Fruit fly (Drosophila melanogaster) whole organism: ENCODE results near the gene rost.

Experiments used
- CG8478 ChIP-seq: fragments of >200 bp; optimal IDR thresholded peaks from 2 replicates; lab custom pipeline; 2018; ENCODE audit warnings: inconsistent platforms
- Dll ChIP-seq: fragments of >200 bp; optimal IDR thresholded peaks from 2 replicates; lab custom pipeline; 2017
- EcR ChIP-seq, 2 experiments: fragments of >200 bp; optimal IDR thresholded peaks; 2 replicates each; lab custom pipeline; 2017; ENCODE audit warnings: missing biosample characterization in 2 of 2, missing genetic modification characterization in 2 of 2, missing genetic modification reagents in 2 of 2
- pan ChIP-seq: fragments of >200 bp; optimal IDR thresholded peaks from 2 replicates; lab custom pipeline; 2017
- psq ChIP-seq: fragments of >200 bp; optimal IDR thresholded peaks from 2 replicates; lab custom pipeline; 2017
- usp ChIP-seq: fragments of >200 bp; optimal IDR thresholded peaks from 2 replicates; lab custom pipeline; 2017; ENCODE audit warnings: missing biosample characterization, missing genetic modification characterization, mixed read lengths

dm6 chr2L:8937837-8938413 lies 51.4 kb downstream of the rost start:
- no peak for TF ChIP-seq usp (GFP tag; lab: Kevin White, UChicago)
- TF ChIP-seq CG8478 (lab: Kevin White, UChicago) = no peak
- no peak for TF ChIP-seq EcR (GFP tag; optimal IDR thresholded peaks at IDR 0.05; lab: Kevin White, UChicago)
- TF ChIP-seq pan (lab: Kevin White, UChicago) = no peak
- TF ChIP-seq Dll (lab: Kevin White, UChicago) = no peak
- TF ChIP-seq psq (lab: Kevin White, UChicago) = no peak
